Worm (Caenorhabditis elegans): Measurements from ENCODE around the gene Y62E10A.23.

DNA sequence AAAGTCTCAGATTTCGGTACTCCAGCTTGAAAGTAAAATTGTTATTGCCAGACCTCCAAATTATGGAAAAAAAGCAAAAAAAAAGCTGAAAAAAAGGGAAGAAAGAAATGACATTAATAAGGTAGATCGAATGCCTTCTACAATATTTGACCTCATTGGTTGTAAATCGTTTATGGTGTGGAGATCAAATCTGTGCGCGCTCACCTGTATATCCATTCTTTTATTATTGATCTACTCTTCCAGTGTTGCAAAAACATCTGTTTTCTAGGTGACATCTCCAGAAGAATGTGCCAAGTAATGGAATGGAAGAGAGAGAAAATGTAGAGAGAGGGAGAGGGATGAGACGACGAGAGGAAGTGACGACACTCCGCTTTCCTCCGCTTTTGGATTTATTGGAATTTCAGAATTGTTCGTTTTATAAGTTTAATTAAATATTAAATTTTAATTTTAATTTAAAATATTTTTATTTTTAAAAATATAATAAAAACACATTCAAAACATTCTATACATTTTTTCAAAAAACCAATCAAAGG is 29.7 kb downstream of the Y62E10A.23 start, which contains the start of the genes pik-1 and aptf-2:
- TF ChIP-seq daf-12 (tag; optimal IDR thresholded peaks at IDR 0.05) (no peak), pha-4 (tag; optimal IDR thresholded peaks at IDR 0.05) (peak; percentile 47)
